Worm (Caenorhabditis elegans) whole organism, mixed stage, embryonic: ENCODE measurements around the gene tax-4.

ENCODE experiments used
- drap-1 ChIP-seq: fragments of 200-800 bp; sonication (Bioruptor generic); optimal IDR thresholded peaks from 3 replicates; lab custom pipeline; 2018; ENCODE audit warnings: mild to moderate bottlenecking, missing genetic modification characterization, missing compliant biosample characterization
- elt-3 ChIP-seq: fragments of 150-350 bp; optimal IDR thresholded peaks from 2 replicates; lab custom pipeline; 2014; ENCODE audit warnings: missing biosample characterization, missing genetic modification characterization
- lin-13 ChIP-seq: fragments of 150-350 bp; optimal IDR thresholded peaks from 2 replicates; lab custom pipeline; 2014; ENCODE audit warnings: missing biosample characterization, missing genetic modification characterization
- mab-5 ChIP-seq: fragments of 150-350 bp; optimal IDR thresholded peaks from 2 replicates; lab custom pipeline; 2014; ENCODE audit warnings: missing biosample characterization, missing genetic modification characterization
- nhr-12 ChIP-seq: fragments of 150-350 bp; optimal IDR thresholded peaks from 2 replicates; lab custom pipeline; 2014; ENCODE audit warnings: missing biosample characterization, missing genetic modification characterization
- nhr-2 ChIP-seq: fragments of 150-350 bp; optimal IDR thresholded peaks from 2 replicates; lab custom pipeline; 2014; ENCODE audit warnings: missing biosample characterization, missing genetic modification characterization
- nhr-237 ChIP-seq: fragments of 150-350 bp; optimal IDR thresholded peaks from 2 replicates; lab custom pipeline; 2014; ENCODE audit warnings: missing biosample characterization, missing genetic modification characterization
- nhr-76 ChIP-seq: sonication (generic microtip); optimal IDR thresholded peaks from 2 replicates; lab custom pipeline; 2017; ENCODE audit warnings: missing biosample characterization, missing genetic modification characterization
- sem-2 ChIP-seq: fragments of 200-800 bp; sonication (Bioruptor generic); optimal IDR thresholded peaks from 2 replicates; lab custom pipeline; 2018; ENCODE audit warnings: mild to moderate bottlenecking, missing genetic modification characterization, missing compliant biosample characterization
- snpc-4 ChIP-seq: fragments of 150-350 bp; optimal IDR thresholded peaks from 2 replicates; lab custom pipeline; 2014; ENCODE audit warnings: missing biosample characterization, missing genetic modification characterization
- unc-62 ChIP-seq: fragments of 150-350 bp; optimal IDR thresholded peaks from 2 replicates; lab custom pipeline; 2014; ENCODE audit warnings: missing biosample characterization, missing genetic modification reagents, missing genetic modification characterization
- zip-8 ChIP-seq: fragments of 150-350 bp; optimal IDR thresholded peaks from 2 replicates; lab custom pipeline; 2014; ENCODE audit warnings: missing biosample characterization, missing genetic modification characterization
- ztf-11 ChIP-seq: fragments of 150-350 bp; optimal IDR thresholded peaks from 2 replicates; lab custom pipeline; 2014; ENCODE audit warnings: missing biosample characterization, missing genetic modification characterization

DNA sequence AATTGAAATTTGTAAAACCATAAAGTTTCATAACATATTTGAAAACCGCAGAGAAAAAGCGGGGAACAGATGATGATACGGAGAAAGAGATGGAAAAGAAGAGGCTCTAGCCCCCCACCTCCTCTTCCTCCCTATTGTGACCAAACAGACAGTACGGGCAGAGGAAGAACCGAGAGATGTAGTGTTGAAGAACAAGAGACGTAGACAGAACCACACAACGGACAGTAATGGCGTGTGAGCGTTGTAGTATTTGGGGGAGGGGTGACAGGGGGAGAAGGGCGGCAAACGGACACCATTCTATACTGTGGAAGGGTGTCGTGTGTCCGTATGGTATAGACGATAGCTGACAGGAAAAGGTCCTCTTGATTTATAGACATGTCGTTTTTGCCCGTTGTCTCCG, 5.3 kb upstream of the tax-4 start:
- TF ChIP-seq unc-62 (GFP tag; lab: Kevin White, UChicago) (peak; percentile 58), lin-13 (tag; lab: Kevin White, UChicago) (no peak), ztf-11 (tag; lab: Kevin White, UChicago) (no peak), snpc-4 (tag; lab: Kevin White, UChicago) (no peak), mab-5 (tag; lab: Kevin White, UChicago) (no peak), elt-3 (no peak), nhr-237 (tag; lab: Kevin White, UChicago) (no peak), sem-2 (GFP tag; lab: Kevin White, UChicago) (no peak), nhr-12 (tag; lab: Kevin White, UChicago) (no peak), nhr-76 (tag; lab: Kevin White, UChicago) (no peak), nhr-2 (tag; lab: Kevin White, UChicago) (peak; percentile 85), zip-8 (tag; lab: Kevin White, UChicago) (no peak), drap-1 (GFP tag; lab: Kevin White, UChicago) (no peak)
